Fruit fly (Drosophila melanogaster) Kc167 (cell line): ENCODE results near the gene nxf4.
A peak's percentile ranks its signal among the peaks of the same experiment; 100 is the strongest.

ENCODE experiments used
- Myc ChIP-seq: fragments of >200 bp; optimal IDR thresholded peaks from 2 replicates; lab custom pipeline; 2017; ENCODE audit warnings: missing external identifiers
- Sin3A ChIP-seq: fragments of >200 bp; optimal IDR thresholded peaks from 2 replicates; lab custom pipeline; 2018; ENCODE audit warnings: missing external identifiers
- h ChIP-seq: fragments of >200 bp; optimal IDR thresholded peaks from 3 replicates; lab custom pipeline; 2018; ENCODE audit warnings: missing external identifiers
- insv ChIP-seq: fragments of >200 bp; optimal IDR thresholded peaks from 3 replicates; lab custom pipeline; 2018; ENCODE audit warnings: missing external identifiers
- psq ChIP-seq: fragments of >200 bp; optimal IDR thresholded peaks from 2 replicates; lab custom pipeline; 2017; ENCODE audit warnings: missing external identifiers
- ttk ChIP-seq: sonication (Bioruptor generic); optimal IDR thresholded peaks from 2 replicates; lab custom pipeline; 2017; ENCODE audit warnings: missing external identifiers

Gene nxf4

dm6 chr3R:7346445-7346844 is at the start of gene nxf4:
nxf4 (plus strand) TSS chr3R:7346730.
- TF ChIP-seq Sin3A (lab: Kevin White, UChicago) = no peak
- peak; percentile 70 for TF ChIP-seq h (lab: Kevin White, UChicago)

dm6 chr3R:7304455-7305088 is 42.0 kb upstream of the nxf4 start, which contains the start of gene CG42544:
CG42544 (plus strand) TSS chr3R:7304592.
- TF ChIP-seq ttk (lab: Kevin White, UChicago) (no peak), insv (lab: Kevin White, UChicago) (no peak), psq (no peak), h (lab: Kevin White, UChicago) (no peak), Myc (lab: Kevin White, UChicago) (no peak), Sin3A (lab: Kevin White, UChicago) (no peak)

dm6 chr3R:7306539-7307192 is 39.9 kb upstream of the nxf4 start:
- TF ChIP-seq psq (no peak), Myc (lab: Kevin White, UChicago) (no peak)

- TF ChIP-seq Myc (lab: Kevin White, UChicago) (no peak), insv (lab: Kevin White, UChicago) (no peak), h (lab: Kevin White, UChicago) (no peak), Sin3A (lab: Kevin White, UChicago) (no peak), ttk (lab: Kevin White, UChicago) (no peak), psq (no peak)
These were observed 36.9 kb upstream of the nxf4 start, which contains the start of gene rn for dm6 chr3R:7309579-7310037. rn (minus strand) TSS chr3R:7309629.

dm6 chr3R:7310576-7310975 is 36.0 kb upstream of the nxf4 start:
- no peak for TF ChIP-seq insv (lab: Kevin White, UChicago)
- TF ChIP-seq Sin3A (lab: Kevin White, UChicago) = no peak
- TF ChIP-seq h (lab: Kevin White, UChicago) = no peak
- TF ChIP-seq ttk (lab: Kevin White, UChicago) = no peak
- TF ChIP-seq Myc (lab: Kevin White, UChicago) = no peak
- no peak for TF ChIP-seq psq

- TF ChIP-seq Sin3A (lab: Kevin White, UChicago) (no peak), Myc (lab: Kevin White, UChicago) (no peak), psq (no peak), ttk (lab: Kevin White, UChicago) (no peak), h (lab: Kevin White, UChicago) (no peak)
These were observed 33.5 kb upstream of the nxf4 start for dm6 chr3R:7313034-7313433.

dm6 chr3R:7317107-7317506 is 29.4 kb upstream of the nxf4 start, which contains the start of gene CG10029:
CG10029 (minus strand) TSS chr3R:7317207.
- no peak for TF ChIP-seq psq
- no peak for TF ChIP-seq insv (lab: Kevin White, UChicago)
- no peak for TF ChIP-seq ttk (lab: Kevin White, UChicago)
- no peak for TF ChIP-seq Myc (lab: Kevin White, UChicago)
- TF ChIP-seq Sin3A (lab: Kevin White, UChicago) = no peak
- TF ChIP-seq h (lab: Kevin White, UChicago) = no peak

- no peak for TF ChIP-seq psq
- TF ChIP-seq insv (lab: Kevin White, UChicago) = no peak
- TF ChIP-seq h (lab: Kevin White, UChicago) = no peak
- no peak for TF ChIP-seq Myc (lab: Kevin White, UChicago)
- TF ChIP-seq Sin3A (lab: Kevin White, UChicago) = no peak
- no peak for TF ChIP-seq ttk (lab: Kevin White, UChicago)
These were observed 24.0 kb upstream of the nxf4 start for dm6 chr3R:7322549-7322948.

dm6 chr3R:7326200-7326599 is 20.3 kb upstream of the nxf4 start:
- TF ChIP-seq ttk (lab: Kevin White, UChicago) = no peak
- TF ChIP-seq psq = no peak
- TF ChIP-seq insv (lab: Kevin White, UChicago) = no peak
- TF ChIP-seq Sin3A (lab: Kevin White, UChicago) = no peak
- no peak for TF ChIP-seq h (lab: Kevin White, UChicago)
- TF ChIP-seq Myc (lab: Kevin White, UChicago) = no peak

dm6 chr3R:7330695-7331094 is 15.8 kb upstream of the nxf4 start:
- TF ChIP-seq psq = no peak

- no peak for TF ChIP-seq ttk (lab: Kevin White, UChicago)
- no peak for TF ChIP-seq psq
- no peak for TF ChIP-seq h (lab: Kevin White, UChicago)
- TF ChIP-seq Sin3A (lab: Kevin White, UChicago) = no peak
These were observed 11.9 kb upstream of the nxf4 start for dm6 chr3R:7334613-7335012.

dm6 chr3R:7336454-7336853 is 10.1 kb upstream of the nxf4 start:
- TF ChIP-seq Sin3A (lab: Kevin White, UChicago) (no peak), insv (lab: Kevin White, UChicago) (no peak), h (lab: Kevin White, UChicago) (no peak), psq (no peak), Myc (lab: Kevin White, UChicago) (no peak), ttk (lab: Kevin White, UChicago) (no peak)
